Worm (Caenorhabditis elegans): Measurements from ENCODE around the gene arrd-28.

ce11 chrX:10147236-10147635, 36.6 kb upstream of the arrd-28 start:
- TF ChIP-seq hsf-1 (GFP tag; IDR thresholded peaks at IDR 0.05) (no peak), pha-4 (tag; optimal IDR thresholded peaks at IDR 0.05) (no peak), snpc-1.1 (tag; optimal IDR thresholded peaks at IDR 0.05; ENCODE audit: insufficient read depth) (no peak), B0336.3 (GFP tag; IDR thresholded peaks at IDR 0.05) (no peak), F49E8.2 (tag; optimal IDR thresholded peaks at IDR 0.05; ENCODE audit: insufficient read depth) (no peak), dox-1 (GFP tag; IDR thresholded peaks at IDR 0.05) (no peak), nfya-1 (tag; optimal IDR thresholded peaks at IDR 0.05; ENCODE audit: borderline replicate concordance, insufficient read depth) (no peak), unc-62 (GFP tag; optimal IDR thresholded peaks at IDR 0.05) (no peak), ceh-100 (GFP tag; IDR thresholded peaks at IDR 0.05) (no peak), mes-4 (tag; optimal IDR thresholded peaks at IDR 0.05) (no peak), nhr-179 (tag; optimal IDR thresholded peaks at IDR 0.05) (no peak), dpff-1 (tag; optimal IDR thresholded peaks at IDR 0.05) (no peak)
